Fruit fly (Drosophila melanogaster) whole organism, pupa: ENCODE data around the gene Nup154.

Experiments
- CG10348 ChIP-seq: fragments of 200-800 bp; sonication (Bioruptor generic); IDR thresholded peaks from 2 replicates; pipeline ENCODE4 v1.3.6; 2022; ENCODE audit warnings: missing biosample characterization, missing genetic modification characterization
- CG12605 ChIP-seq: fragments of 200-800 bp; sonication (Bioruptor generic); IDR thresholded peaks from 2 replicates; pipeline ENCODE4 v1.3.6; 2022; ENCODE audit warnings: missing biosample characterization, missing genetic modification characterization
- CG13204 ChIP-seq: fragments of 200-800 bp; sonication (Bioruptor generic); optimal IDR thresholded peaks from 2 replicates; lab custom pipeline; 2018; ENCODE audit warnings: missing biosample characterization, mild to moderate bottlenecking, missing genetic modification characterization, moderate library complexity
- CG14655 ChIP-seq: fragments of 200-800 bp; sonication (Bioruptor generic); optimal IDR thresholded peaks from 3 replicates; lab custom pipeline; 2017; ENCODE audit warnings: mild to moderate bottlenecking, missing biosample characterization, missing genetic modification reagents, missing genetic modification characterization
- CG15710 ChIP-seq: fragments of 200-800 bp; sonication (Bioruptor generic); optimal IDR thresholded peaks from 2 replicates; lab custom pipeline; 2018; ENCODE audit warnings: missing biosample characterization, mild to moderate bottlenecking, missing genetic modification characterization, moderate library complexity
- CG17806 ChIP-seq: fragments of 200-800 bp; sonication (Bioruptor generic); optimal IDR thresholded peaks from 2 replicates; lab custom pipeline; 2018; ENCODE audit warnings: missing biosample characterization, mild to moderate bottlenecking, missing genetic modification characterization, moderate library complexity
- CG32121 ChIP-seq: fragments of 200-800 bp; sonication (Bioruptor generic); IDR thresholded peaks from 2 replicates; pipeline ENCODE4 v1.3.6; 2022; ENCODE audit warnings: missing biosample characterization, missing genetic modification characterization
- CG34367 ChIP-seq: fragments of 200-800 bp; sonication (Bioruptor generic); optimal IDR thresholded peaks from 2 replicates; lab custom pipeline; 2018; ENCODE audit warnings: missing biosample characterization, mild to moderate bottlenecking, missing genetic modification characterization
- CG4496 ChIP-seq: fragments of 200-800 bp; sonication (Bioruptor generic); IDR thresholded peaks from 3 replicates; pipeline ENCODE4 v1.3.6; 2022; ENCODE audit warnings: missing biosample characterization, missing genetic modification characterization
- CG8159 ChIP-seq: fragments of 200-800 bp; sonication (Bioruptor generic); optimal IDR thresholded peaks from 3 replicates; lab custom pipeline; 2018; ENCODE audit warnings: missing biosample characterization, mild to moderate bottlenecking, missing genetic modification characterization, moderate library complexity
- CG8301 ChIP-seq: fragments of 200-800 bp; sonication (Bioruptor generic); optimal IDR thresholded peaks from 2 replicates; lab custom pipeline; 2018; ENCODE audit warnings: missing biosample characterization, mild to moderate bottlenecking, missing genetic modification characterization
- CG9948 ChIP-seq: fragments of 200-800 bp; sonication (Bioruptor generic); optimal IDR thresholded peaks from 2 replicates; lab custom pipeline; 2018; ENCODE audit warnings: missing biosample characterization, mild to moderate bottlenecking, missing genetic modification characterization, moderate library complexity
- D1 ChIP-seq: fragments of 200-800 bp; sonication (Bioruptor generic); optimal IDR thresholded peaks from 2 replicates; lab custom pipeline; 2018; ENCODE audit warnings: missing biosample characterization, mild to moderate bottlenecking, missing genetic modification characterization, moderate library complexity
- EcR ChIP-seq: fragments of 200-800 bp; sonication (Bioruptor generic); optimal IDR thresholded peaks from 3 replicates; lab custom pipeline; 2019; ENCODE audit warnings: missing biosample characterization, missing genetic modification characterization, mild to moderate bottlenecking, moderate library complexity, missing genetic modification reagents
- Ets98B ChIP-seq: fragments of 200-800 bp; sonication (Bioruptor generic); IDR thresholded peaks from 2 replicates; pipeline ENCODE4 v1.3.6; 2022; ENCODE audit warnings: missing biosample characterization, missing genetic modification characterization
- Pif1A ChIP-seq: fragments of 200-800 bp; sonication (Bioruptor generic); optimal IDR thresholded peaks from 3 replicates; lab custom pipeline; 2016; ENCODE audit warnings: missing biosample characterization, missing genetic modification characterization
- Pif1B ChIP-seq: fragments of 200-800 bp; sonication (Bioruptor generic); optimal IDR thresholded peaks from 3 replicates; lab custom pipeline; 2016; ENCODE audit warnings: missing biosample characterization, missing genetic modification characterization
- Snoo ChIP-seq: fragments of 200-800 bp; sonication (Bioruptor generic); optimal IDR thresholded peaks from 3 replicates; lab custom pipeline; 2017; ENCODE audit warnings: missing biosample characterization, mild to moderate bottlenecking, missing genetic modification characterization, inconsistent platforms
- fd96Ca ChIP-seq: fragments of 200-800 bp; sonication (Bioruptor generic); IDR thresholded peaks from 3 replicates; pipeline ENCODE4 v1.3.6; 2022; ENCODE audit warnings: missing biosample characterization, missing genetic modification characterization
- gl ChIP-seq: fragments of 200-800 bp; sonication (Bioruptor generic); optimal IDR thresholded peaks from 2 replicates; lab custom pipeline; 2018; ENCODE audit warnings: missing biosample characterization, mild to moderate bottlenecking, missing genetic modification characterization
- rn ChIP-seq: fragments of 200-800 bp; sonication (Bioruptor generic); IDR thresholded peaks from 2 replicates; pipeline ENCODE4 v1.3.6; 2022; ENCODE audit warnings: missing biosample characterization, missing genetic modification characterization

The Nup154 gene

DNA sequence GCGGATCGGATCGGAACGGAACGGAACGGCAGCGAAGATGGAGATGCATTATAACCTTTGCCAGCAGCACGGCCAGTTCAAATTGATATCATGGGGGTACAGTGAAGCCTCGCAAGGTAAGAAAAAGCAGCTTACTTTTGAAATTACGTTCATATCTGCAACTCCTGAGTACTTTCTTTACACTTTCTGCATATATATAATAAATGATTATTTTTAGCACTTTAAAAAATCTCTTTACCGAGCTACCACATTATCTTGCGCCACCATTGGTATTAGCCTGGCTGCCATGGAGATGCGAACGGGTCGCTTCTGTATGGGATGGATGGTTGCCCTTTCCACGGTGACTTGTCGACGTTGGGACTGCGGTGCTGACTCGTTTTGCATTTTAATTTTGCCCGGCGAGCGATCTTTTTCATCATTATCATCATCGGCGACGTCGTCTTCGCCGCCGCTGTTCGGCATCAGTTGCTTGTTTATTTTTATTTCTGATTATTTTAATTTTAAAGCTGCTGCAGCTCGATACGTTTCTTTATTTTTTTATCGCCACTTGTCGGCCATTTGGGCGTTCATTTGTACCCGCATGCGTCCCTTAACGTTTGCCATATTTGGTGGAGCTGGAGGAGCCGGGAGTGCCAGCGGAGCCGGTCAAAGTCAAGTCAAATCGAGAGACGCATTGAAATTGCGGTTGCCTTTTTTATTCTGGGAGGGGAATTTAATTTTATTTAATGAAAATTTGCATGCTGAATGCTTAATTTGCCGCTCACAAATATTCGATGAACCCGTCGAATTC lies 48.6 kb downstream of the Nup154 start:
- peak; percentile 85 for TF ChIP-seq EcR (GFP tag; lab: Kevin White, UChicago)
- TF ChIP-seq CG32121 (GFP tag; lab: Robert Waterston, UW) = no peak; the same call in 1 of the 2 replicates
- TF ChIP-seq CG10348 = no peak
- TF ChIP-seq CG8301 = peak; percentile 62
- peak; percentile 91 for TF ChIP-seq Pif1B (GFP tag; lab: Kevin White, UChicago)
- TF ChIP-seq CG9948 (tag; lab: Kevin White, UChicago) = peak; percentile 84
- TF ChIP-seq gl (tag; lab: Kevin White, UChicago) = peak; percentile 69
- peak; percentile 78 for TF ChIP-seq CG4496 (GFP tag; lab: Robert Waterston, UW)
- TF ChIP-seq CG14655 (GFP tag; lab: Kevin White, UChicago) = peak; percentile 75
- peak; percentile 90 for TF ChIP-seq Snoo
- TF ChIP-seq rn (GFP tag; lab: Robert Waterston, UW) = peak; percentile 78; the same call in 1 of the 2 replicates
- peak; percentile 84 for TF ChIP-seq CG17806 (tag; lab: Kevin White, UChicago)
- peak; percentile 95 for TF ChIP-seq CG13204 (GFP tag; lab: Kevin White, UChicago)
- TF ChIP-seq fd96Ca = peak; percentile 84
- peak; percentile 91 for TF ChIP-seq CG8159 (tag; lab: Kevin White, UChicago)
- TF ChIP-seq CG12605 (GFP tag; lab: Robert Waterston, UW) = 0 out of 2 replicates have a peak, but pooled peaks have one; percentile 45
- peak; percentile 77 for TF ChIP-seq CG34367 (tag; lab: Kevin White, UChicago)
- peak; percentile 92 for TF ChIP-seq CG15710 (tag; lab: Kevin White, UChicago)
- TF ChIP-seq D1 (tag; lab: Kevin White, UChicago) = peak; percentile 25
- TF ChIP-seq Pif1A (GFP tag; lab: Kevin White, UChicago) = peak; percentile 78
- TF ChIP-seq Ets98B = peak; percentile 71

DNA sequence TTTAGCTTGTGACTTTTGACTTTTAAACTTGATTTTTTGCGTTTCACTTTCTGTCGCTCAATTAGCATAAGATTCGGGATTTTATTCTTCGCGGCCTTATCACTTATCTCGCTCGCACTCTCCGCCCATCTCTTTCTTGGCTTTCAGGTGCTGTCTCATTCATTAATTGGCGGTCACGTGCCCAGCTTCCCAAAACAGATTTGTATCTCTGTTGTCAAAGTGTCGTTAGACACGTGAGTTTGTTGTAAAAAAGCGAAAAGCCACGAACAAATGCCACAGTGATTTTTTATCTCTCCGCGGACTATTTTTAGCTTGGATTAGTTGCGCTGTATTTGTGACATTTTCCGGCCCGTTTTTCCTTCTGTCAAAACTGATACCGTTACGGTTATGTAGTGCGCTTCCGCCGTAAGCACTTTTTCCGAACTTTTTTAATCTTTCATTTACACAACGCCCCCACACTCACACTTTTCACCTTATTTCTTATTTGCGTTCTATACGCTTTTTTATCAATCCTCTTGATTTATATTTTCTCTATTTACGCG lies 52.2 kb downstream of the Nup154 start:
- no peak for TF ChIP-seq CG34367 (tag; lab: Kevin White, UChicago)
- no peak for TF ChIP-seq CG8301
- no peak for TF ChIP-seq rn (GFP tag; lab: Robert Waterston, UW)
- TF ChIP-seq CG9948 (tag; lab: Kevin White, UChicago) = no peak
- no peak for TF ChIP-seq Pif1B (GFP tag; lab: Kevin White, UChicago)
- TF ChIP-seq CG14655 (GFP tag; lab: Kevin White, UChicago) = no peak
- no peak for TF ChIP-seq CG4496 (GFP tag; lab: Robert Waterston, UW)
- TF ChIP-seq CG13204 (GFP tag; lab: Kevin White, UChicago) = no peak
- TF ChIP-seq Ets98B = no peak
- no peak for TF ChIP-seq Snoo
- no peak for TF ChIP-seq D1 (tag; lab: Kevin White, UChicago)
- no peak for TF ChIP-seq CG32121 (GFP tag; lab: Robert Waterston, UW)
- no peak for TF ChIP-seq CG12605 (GFP tag; lab: Robert Waterston, UW)
- TF ChIP-seq EcR (GFP tag; lab: Kevin White, UChicago) = no peak
- TF ChIP-seq CG10348 = no peak
- no peak for TF ChIP-seq CG8159 (tag; lab: Kevin White, UChicago)
- no peak for TF ChIP-seq CG15710 (tag; lab: Kevin White, UChicago)

DNA sequence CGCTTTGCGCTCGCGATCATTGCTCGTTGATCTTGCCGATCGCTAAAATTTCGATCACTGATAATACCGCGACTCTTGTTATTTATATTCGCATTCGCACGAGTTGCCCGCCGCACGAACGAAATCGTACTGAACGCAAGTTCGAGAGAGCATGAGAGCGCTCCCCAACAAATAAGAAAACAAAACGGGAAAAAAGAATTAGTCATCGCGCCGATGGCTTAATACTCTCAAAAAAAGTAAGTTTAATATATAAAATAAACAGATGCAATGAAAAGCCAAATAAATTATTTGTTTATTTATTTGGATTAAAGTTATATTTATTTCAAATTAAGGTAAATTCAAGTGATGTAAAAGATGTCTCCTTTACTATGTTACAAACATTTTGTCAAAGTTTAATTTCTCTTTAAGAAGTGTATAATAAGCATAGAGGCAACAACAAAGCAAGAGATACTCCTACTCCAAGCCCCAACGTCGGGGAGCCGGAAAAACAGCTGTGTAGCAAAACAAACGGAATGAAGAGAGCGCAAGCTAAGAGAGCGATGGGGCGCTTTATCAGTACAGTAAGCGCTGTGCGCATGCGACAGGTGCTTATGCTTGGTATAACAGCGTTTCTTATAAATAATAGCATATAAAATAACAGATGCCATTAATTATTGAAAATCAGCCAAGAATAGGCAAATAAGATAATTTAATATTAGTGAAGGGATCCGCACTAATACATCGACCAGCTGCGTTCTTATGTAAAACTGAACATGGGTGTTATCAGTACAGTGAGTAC lies 52.9 kb downstream of the Nup154 start:
- TF ChIP-seq CG9948 (tag; lab: Kevin White, UChicago) = peak; percentile 62
- peak; percentile 32; the same call in 1 of the 2 replicates for TF ChIP-seq Ets98B
- TF ChIP-seq CG10348 = no peak
- TF ChIP-seq fd96Ca = peak; percentile 71
- TF ChIP-seq Pif1A (GFP tag; lab: Kevin White, UChicago) = peak; percentile 77
- TF ChIP-seq Pif1B (GFP tag; lab: Kevin White, UChicago) = peak; percentile 71
- peak; percentile 78 for TF ChIP-seq CG14655 (GFP tag; lab: Kevin White, UChicago)
- TF ChIP-seq Snoo = peak; percentile 85
- peak; percentile 86 for TF ChIP-seq CG8159 (tag; lab: Kevin White, UChicago)
- peak; percentile 41 for TF ChIP-seq CG12605 (GFP tag; lab: Robert Waterston, UW)
- TF ChIP-seq EcR (GFP tag; lab: Kevin White, UChicago) = peak; percentile 37
- TF ChIP-seq CG32121 (GFP tag; lab: Robert Waterston, UW) = peak; percentile 60
- TF ChIP-seq gl (tag; lab: Kevin White, UChicago) = peak; percentile 30
- TF ChIP-seq CG17806 (tag; lab: Kevin White, UChicago) = peak; percentile 60
- TF ChIP-seq D1 (tag; lab: Kevin White, UChicago) = peak; percentile 84
- peak; percentile 20 for TF ChIP-seq CG13204 (GFP tag; lab: Kevin White, UChicago)
- peak; percentile 50 for TF ChIP-seq CG8301
- TF ChIP-seq CG34367 (tag; lab: Kevin White, UChicago) = peak; percentile 22
- peak; percentile 76; the same call in 2 of the 3 replicates for TF ChIP-seq CG4496 (GFP tag; lab: Robert Waterston, UW)
- TF ChIP-seq rn (GFP tag; lab: Robert Waterston, UW) = 0 out of 2 replicates have a peak, but pooled peaks have one; percentile 17
- TF ChIP-seq CG15710 (tag; lab: Kevin White, UChicago) = peak; percentile 58

dm6 chr2L:11058111-11058665 lies 53.6 kb downstream of the Nup154 start:
- TF ChIP-seq CG10348 = no peak
- no peak for TF ChIP-seq Snoo
- TF ChIP-seq Ets98B = peak; percentile 17; the same call in 1 of the 2 replicates
- TF ChIP-seq CG9948 (tag; lab: Kevin White, UChicago) = no peak
- no peak for TF ChIP-seq CG8301
- no peak for TF ChIP-seq CG15710 (tag; lab: Kevin White, UChicago)
- no peak for TF ChIP-seq CG14655 (GFP tag; lab: Kevin White, UChicago)
- no peak for TF ChIP-seq EcR (GFP tag; lab: Kevin White, UChicago)
- TF ChIP-seq rn (GFP tag; lab: Robert Waterston, UW) = no peak
- TF ChIP-seq CG8159 (tag; lab: Kevin White, UChicago) = no peak
- TF ChIP-seq D1 (tag; lab: Kevin White, UChicago) = no peak
- TF ChIP-seq gl (tag; lab: Kevin White, UChicago) = no peak
- no peak for TF ChIP-seq Pif1A (GFP tag; lab: Kevin White, UChicago)
- TF ChIP-seq CG17806 (tag; lab: Kevin White, UChicago) = no peak
- no peak for TF ChIP-seq CG34367 (tag; lab: Kevin White, UChicago)
- no peak for TF ChIP-seq Pif1B (GFP tag; lab: Kevin White, UChicago)
- no peak for TF ChIP-seq CG12605 (GFP tag; lab: Robert Waterston, UW)
- 0 out of 3 replicates have a peak, but pooled peaks have one; percentile 24 for TF ChIP-seq CG4496 (GFP tag; lab: Robert Waterston, UW)
- TF ChIP-seq fd96Ca = 0 out of 3 replicates have a peak, but pooled peaks have one; percentile 3
- no peak for TF ChIP-seq CG13204 (GFP tag; lab: Kevin White, UChicago)
- TF ChIP-seq CG32121 (GFP tag; lab: Robert Waterston, UW) = no peak
